Worm (Caenorhabditis elegans) whole organism, late embryonic: ENCODE measurements around the gene C03C10.7.

Experiments used
- Y22D7AL.16 ChIP-seq: sonication (generic microtip); optimal IDR thresholded peaks from 2 replicates; lab custom pipeline; 2016; ENCODE audit warnings: missing genetic modification characterization, missing compliant biosample characterization
- npax-4 ChIP-seq: sonication (generic microtip); optimal IDR thresholded peaks from 2 replicates; lab custom pipeline; 2016; ENCODE audit warnings: missing genetic modification characterization, missing compliant biosample characterization

DNA sequence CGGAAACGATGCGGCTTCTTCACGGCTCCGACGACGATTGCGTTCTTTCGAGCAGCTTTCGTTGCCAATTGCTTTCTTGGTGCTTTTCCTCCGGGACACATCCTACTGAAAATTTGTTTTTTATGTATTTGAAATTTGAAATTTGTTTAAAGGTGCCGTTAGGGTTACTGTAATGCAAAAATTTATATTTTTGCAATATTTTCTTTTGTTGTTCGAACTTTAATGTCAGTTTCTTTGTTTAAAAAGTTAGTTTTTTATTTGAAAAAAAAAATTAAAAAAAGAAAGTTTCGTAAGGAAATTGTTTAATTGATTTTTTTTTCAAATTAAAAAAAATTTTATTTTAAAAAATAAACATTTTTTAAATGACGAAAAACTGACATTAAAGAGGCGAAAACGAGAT, 37.2 kb upstream of the C03C10.7 start, which contains the start of gene his-69:
- no peak for TF ChIP-seq npax-4 (tag; lab: Kevin White, UChicago)
- TF ChIP-seq Y22D7AL.16: no peak
